Fruit fly (Drosophila melanogaster) Kc167 (cell line): ENCODE data around the gene pygo.

Source experiments
- Myc ChIP-seq: fragments of >200 bp; optimal IDR thresholded peaks from 2 replicates; lab custom pipeline; 2017; ENCODE audit warnings: missing external identifiers
- Sin3A ChIP-seq: fragments of >200 bp; optimal IDR thresholded peaks from 2 replicates; lab custom pipeline; 2018; ENCODE audit warnings: missing external identifiers
- h ChIP-seq: fragments of >200 bp; optimal IDR thresholded peaks from 3 replicates; lab custom pipeline; 2018; ENCODE audit warnings: missing external identifiers
- insv ChIP-seq: fragments of >200 bp; optimal IDR thresholded peaks from 3 replicates; lab custom pipeline; 2018; ENCODE audit warnings: missing external identifiers
- psq ChIP-seq: fragments of >200 bp; optimal IDR thresholded peaks from 2 replicates; lab custom pipeline; 2017; ENCODE audit warnings: missing external identifiers
- ttk ChIP-seq: sonication (Bioruptor generic); optimal IDR thresholded peaks from 2 replicates; lab custom pipeline; 2017; ENCODE audit warnings: missing external identifiers

pygo gene

dm6 chr3R:31580586-31580994 is at the start of gene pygo, which contains the start of gene rod:
Gene pygo (minus strand): TSS chr3R:31580699.
Gene rod (plus strand): TSS chr3R:31580951.
- TF ChIP-seq Myc (lab: Kevin White, UChicago) (no peak), insv (no peak), Sin3A (lab: Kevin White, UChicago) (no peak), ttk (lab: Kevin White, UChicago) (no peak), psq (no peak), h (lab: Kevin White, UChicago) (no peak)

dm6 chr3R:31627186-31627585 is 46.7 kb upstream of the pygo start:
- no peak for TF ChIP-seq ttk (lab: Kevin White, UChicago)
- no peak for TF ChIP-seq Myc (lab: Kevin White, UChicago)
- no peak for TF ChIP-seq Sin3A (lab: Kevin White, UChicago)
- no peak for TF ChIP-seq insv
- no peak for TF ChIP-seq h (lab: Kevin White, UChicago)
- TF ChIP-seq psq, result no peak

dm6 chr3R:31626237-31626636 is 45.7 kb upstream of the pygo start:
- TF ChIP-seq Sin3A (lab: Kevin White, UChicago), result no peak
- no peak for TF ChIP-seq Myc (lab: Kevin White, UChicago)
- TF ChIP-seq h (lab: Kevin White, UChicago), result no peak
- no peak for TF ChIP-seq insv
- TF ChIP-seq psq, result no peak
- no peak for TF ChIP-seq ttk (lab: Kevin White, UChicago)

- TF ChIP-seq psq (no peak), Myc (lab: Kevin White, UChicago) (no peak), insv (no peak), ttk (lab: Kevin White, UChicago) (no peak)
These were observed 42.1 kb upstream of the pygo start for dm6 chr3R:31622648-31623047.

dm6 chr3R:31621814-31622213 is 41.3 kb upstream of the pygo start, which contains the start of gene kek6:
Gene kek6 (plus strand): TSS chr3R:31622136.
- TF ChIP-seq ttk (lab: Kevin White, UChicago) (no peak), insv (no peak), h (lab: Kevin White, UChicago) (no peak)

dm6 chr3R:31617801-31618200 is 37.3 kb upstream of the pygo start, which contains the start of gene pasha:
Gene pasha (plus strand): TSS chr3R:31617977.
- TF ChIP-seq ttk (lab: Kevin White, UChicago), result no peak
- TF ChIP-seq insv, result no peak
- TF ChIP-seq h (lab: Kevin White, UChicago), result no peak
- no peak for TF ChIP-seq Myc (lab: Kevin White, UChicago)
- TF ChIP-seq psq, result no peak
- no peak for TF ChIP-seq Sin3A (lab: Kevin White, UChicago)

- TF ChIP-seq Sin3A (lab: Kevin White, UChicago) (no peak), psq (no peak), Myc (lab: Kevin White, UChicago) (no peak), insv (no peak), h (lab: Kevin White, UChicago) (no peak), ttk (lab: Kevin White, UChicago) (no peak)
These were observed 35.5 kb upstream of the pygo start, which contains the start of the genes Mnat9 and CG1792 for dm6 chr3R:31616001-31616400. Gene Mnat9 (minus strand): TSS chr3R:31616160. Gene CG1792 (plus strand): TSS chr3R:31616303.

- no peak for TF ChIP-seq Sin3A (lab: Kevin White, UChicago)
- no peak for TF ChIP-seq h (lab: Kevin White, UChicago)
- no peak for TF ChIP-seq ttk (lab: Kevin White, UChicago)
- TF ChIP-seq psq, result no peak
- no peak for TF ChIP-seq insv
- no peak for TF ChIP-seq Myc (lab: Kevin White, UChicago)
These were observed 32.1 kb upstream of the pygo start, which contains the start of gene CycG for dm6 chr3R:31612564-31612963. Gene CycG (minus strand): TSS chr3R:31612664.

dm6 chr3R:31610639-31611594 is 30.4 kb upstream of the pygo start, which contains the start of gene Med:
Gene Med (plus strand): TSS chr3R:31611046.
- TF ChIP-seq Sin3A (lab: Kevin White, UChicago) (no peak), Myc (lab: Kevin White, UChicago) (no peak), ttk (lab: Kevin White, UChicago) (no peak), psq (no peak), insv (no peak), h (lab: Kevin White, UChicago) (no peak)

dm6 chr3R:31609413-31610054 is 29.0 kb upstream of the pygo start:
- TF ChIP-seq ttk (lab: Kevin White, UChicago) (no peak), Myc (lab: Kevin White, UChicago) (no peak), Sin3A (lab: Kevin White, UChicago) (no peak), insv (no peak)

- TF ChIP-seq Sin3A (lab: Kevin White, UChicago), result no peak
- TF ChIP-seq psq, result peak; percentile 4
- TF ChIP-seq insv, result no peak
- TF ChIP-seq Myc (lab: Kevin White, UChicago), result no peak
These were observed 28.1 kb upstream of the pygo start for dm6 chr3R:31608438-31609188.
